Worm (Caenorhabditis elegans): ENCODE results near the gene F42A6.1.

F42A6.1 gene

DNA sequence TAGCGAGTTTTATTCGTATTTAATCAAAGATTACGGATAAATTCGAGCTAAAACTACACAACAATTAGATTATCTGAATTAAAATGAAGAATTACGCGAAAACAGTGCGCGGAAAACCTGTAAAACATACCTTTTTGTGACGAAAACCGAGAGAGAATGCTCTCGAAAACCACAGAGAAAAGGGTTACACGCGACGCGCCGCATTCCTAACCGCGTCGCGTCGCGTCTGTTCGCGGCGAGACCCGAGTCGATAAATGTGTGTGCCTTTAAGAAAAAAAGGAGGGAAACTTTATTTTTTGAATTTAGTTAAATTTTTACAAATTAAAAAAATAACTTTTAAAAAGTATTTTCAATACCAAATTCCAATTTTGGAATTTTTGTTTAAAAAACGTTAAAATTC, 16.2 kb upstream of the F42A6.1 start, which contains the start of gene hrpa-1:
hrpa-1 (minus strand) TSS at position 192 of the 400 bp plus-strand sequence.
- TF ChIP-seq snpc-4 (tag; optimal IDR thresholded peaks at IDR 0.05) (peak; percentile 68), ceh-82 (tag; optimal IDR thresholded peaks at IDR 0.05) (peak; percentile 1), pha-4 (tag; optimal IDR thresholded peaks at IDR 0.05) (peak; percentile 91), egl-5 (tag; optimal IDR thresholded peaks at IDR 0.05) (peak; percentile 99), lin-15B (tag; optimal IDR thresholded peaks at IDR 0.05) (peak; percentile 93), nhr-43 (tag; optimal IDR thresholded peaks at IDR 0.05; ENCODE audit: poor library complexity, severe bottlenecking) (no peak), fos-1 (tag; optimal IDR thresholded peaks at IDR 0.05) (no peak), fkh-10 (GFP tag; optimal IDR thresholded peaks at IDR 0.05) (peak; percentile 58), nhr-25 (tag; optimal IDR thresholded peaks at IDR 0.05) (peak; percentile 66), skn-1 (tag; optimal IDR thresholded peaks at IDR 0.05) (peak; percentile 5), nhr-23 (tag; optimal IDR thresholded peaks at IDR 0.05) (peak; percentile 85), elt-1 (tag; optimal IDR thresholded peaks at IDR 0.05) (peak; percentile 30), R02D3.7 (tag; optimal IDR thresholded peaks at IDR 0.05) (peak; percentile 56), hmg-11 (tag; optimal IDR thresholded peaks at IDR 0.05) (peak; percentile 45), pqm-1 (tag; optimal IDR thresholded peaks at IDR 0.05) (peak; percentile 22), ama-1 (optimal IDR thresholded peaks at IDR 0.05) (peak; percentile 73), ceh-16 (tag; optimal IDR thresholded peaks at IDR 0.05) (no peak), elt-2 (tag; optimal IDR thresholded peaks at IDR 0.05) (peak; percentile 39), ztf-11 (tag; optimal IDR thresholded peaks at IDR 0.05) (no peak), unc-39 (tag; optimal IDR thresholded peaks at IDR 0.05) (no peak), lsy-12 (tag; optimal IDR thresholded peaks at IDR 0.05) (no peak), zag-1 (tag; optimal IDR thresholded peaks at IDR 0.05) (no peak), nhr-67 (tag; optimal IDR thresholded peaks at IDR 0.05) (no peak), fkh-2 (tag; optimal IDR thresholded peaks at IDR 0.05) (no peak), nfya-1 (tag; optimal IDR thresholded peaks at IDR 0.05; ENCODE audit: insufficient read depth) (peak; percentile 95), eor-1 (tag; optimal IDR thresholded peaks at IDR 0.05) (no peak), jun-1 (tag; optimal IDR thresholded peaks at IDR 0.05) (peak; percentile 55), ZK546.5 (tag; optimal IDR thresholded peaks at IDR 0.05) (no peak), sea-2 (GFP tag; optimal IDR thresholded peaks at IDR 0.05) (no peak), ceh-28 (tag; optimal IDR thresholded peaks at IDR 0.05) (peak; percentile 71), tbx-2 (tag; optimal IDR thresholded peaks at IDR 0.05) (peak; percentile 5), aly-2 (tag; optimal IDR thresholded peaks at IDR 0.05) (no peak), lin-39 (tag; optimal IDR thresholded peaks at IDR 0.05) (peak; percentile 88), unc-62 (GFP tag; optimal IDR thresholded peaks at IDR 0.05) (no peak), nhr-76 (tag; optimal IDR thresholded peaks at IDR 0.05) (no peak), nhr-28 (tag; optimal IDR thresholded peaks at IDR 0.05) (no peak), egl-27 (tag; optimal IDR thresholded peaks at IDR 0.05) (no peak), nhr-237 (tag; optimal IDR thresholded peaks at IDR 0.05) (no peak), elt-3 (tag; optimal IDR thresholded peaks at IDR 0.05) (no peak)

- no peak for TF ChIP-seq daf-12 (tag; optimal IDR thresholded peaks at IDR 0.05)
Observed at ce11 chrIV:3341170-3341569, 13.7 kb upstream of the F42A6.1 start, which contains the start of gene F42A6.2. TSS of gene F42A6.2 (plus strand) at chrIV:3341470.

ce11 chrIV:3345484-3345883, 9.4 kb upstream of the F42A6.1 start:
- TF ChIP-seq zag-1 (tag; optimal IDR thresholded peaks at IDR 0.05) (no peak), nhr-76 (tag; optimal IDR thresholded peaks at IDR 0.05) (no peak), lin-39 (tag; optimal IDR thresholded peaks at IDR 0.05) (no peak), pqm-1 (tag; optimal IDR thresholded peaks at IDR 0.05) (no peak), nhr-43 (tag; optimal IDR thresholded peaks at IDR 0.05; ENCODE audit: poor library complexity, severe bottlenecking) (no peak), nhr-25 (tag; optimal IDR thresholded peaks at IDR 0.05) (no peak), ZK546.5 (tag; optimal IDR thresholded peaks at IDR 0.05) (no peak), eor-1 (tag; optimal IDR thresholded peaks at IDR 0.05) (no peak), hmg-11 (tag; optimal IDR thresholded peaks at IDR 0.05) (no peak), nhr-237 (tag; optimal IDR thresholded peaks at IDR 0.05) (no peak), nhr-67 (tag; optimal IDR thresholded peaks at IDR 0.05) (no peak), nhr-12 (tag; optimal IDR thresholded peaks at IDR 0.05) (no peak), elt-2 (tag; optimal IDR thresholded peaks at IDR 0.05) (no peak)
